Worm (Caenorhabditis elegans): Measurements from ENCODE around the gene F40H3.1.

DNA sequence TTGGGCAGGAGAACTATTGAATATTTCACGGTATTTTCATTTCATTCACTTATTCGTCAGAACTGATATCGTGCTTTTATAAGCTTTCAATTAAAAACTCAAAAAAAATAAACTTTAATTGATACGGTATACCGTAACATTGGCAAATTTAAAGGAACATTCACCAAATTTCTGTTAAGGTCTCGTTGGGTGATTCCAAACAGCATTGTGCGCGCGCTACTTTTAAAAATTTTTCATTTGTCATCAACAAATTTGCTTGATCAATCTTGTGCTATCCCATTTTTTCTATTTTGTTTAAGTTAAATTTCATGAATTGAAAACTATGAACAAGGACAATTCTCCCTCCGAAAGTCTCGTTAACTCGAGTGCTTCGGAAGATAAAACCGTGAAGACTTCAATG lies 18.8 kb downstream of the F40H3.1 start, which contains the start of gene szy-4:
- no peak for TF ChIP-seq elt-1 (tag; optimal IDR thresholded peaks at IDR 0.05)
- TF ChIP-seq lin-15B (tag; optimal IDR thresholded peaks at IDR 0.05): no peak
- no peak for TF ChIP-seq fkh-2 (tag; optimal IDR thresholded peaks at IDR 0.05)
- TF ChIP-seq jun-1 (tag; optimal IDR thresholded peaks at IDR 0.05): no peak
- TF ChIP-seq ztf-11 (tag; optimal IDR thresholded peaks at IDR 0.05): no peak
- no peak for TF ChIP-seq nhr-237 (tag; optimal IDR thresholded peaks at IDR 0.05)
- no peak for TF ChIP-seq unc-39 (tag; optimal IDR thresholded peaks at IDR 0.05)
- no peak for TF ChIP-seq nfya-1 (tag; optimal IDR thresholded peaks at IDR 0.05; ENCODE audit: insufficient read depth)
- TF ChIP-seq skn-1 (tag; optimal IDR thresholded peaks at IDR 0.05): no peak
